Worm (Caenorhabditis elegans) whole organism, L4 larva: ENCODE data around the gene K12G11.6.

Experiments
- daf-8 ChIP-seq: fragments of 200-800 bp; sonication (Bioruptor generic); IDR thresholded peaks from 2 replicates; pipeline ENCODE4 v1.3.6; 2022; ENCODE audit warnings: missing genetic modification characterization, missing compliant biosample characterization
- dpl-1 ChIP-seq: fragments of 150-350 bp; optimal IDR thresholded peaks from 2 replicates; lab custom pipeline; 2014; ENCODE audit warnings: missing biosample characterization, missing genetic modification reagents, missing genetic modification characterization
- egl-27 ChIP-seq: sonication (generic microtip); optimal IDR thresholded peaks from 3 replicates; lab custom pipeline; 2017; ENCODE audit warnings: missing biosample characterization, missing genetic modification reagents, missing genetic modification characterization
- hlh-11 ChIP-seq: fragments of 200-800 bp; sonication (Bioruptor generic); optimal IDR thresholded peaks from 2 replicates; lab custom pipeline; 2018; ENCODE audit warnings: mild to moderate bottlenecking, missing genetic modification characterization, missing compliant biosample characterization
- jun-1 ChIP-seq: fragments of 150-350 bp; optimal IDR thresholded peaks from 2 replicates; lab custom pipeline; 2014; ENCODE audit warnings: missing biosample characterization, missing genetic modification reagents, missing genetic modification characterization
- madf-5 ChIP-seq, 2 experiments: fragments of 200-800 bp; sonication (Bioruptor generic); IDR thresholded peaks; 2 replicates each; pipeline ENCODE4 v1.3.6; 2022; ENCODE audit warnings: missing compliant biosample characterization in 2 of 2, missing genetic modification characterization in 2 of 2
- mdl-1 ChIP-seq, 2 experiments: fragments of 150-350 bp in 1 of 2; sonication (generic microtip) in 1 of 2; optimal IDR thresholded peaks; 2 replicates each; lab custom pipeline; 2014 to 2017; ENCODE audit warnings: missing biosample characterization in 2 of 2, missing genetic modification characterization in 2 of 2
- nhr-76 ChIP-seq: fragments of 150-350 bp; optimal IDR thresholded peaks from 2 replicates; lab custom pipeline; 2014; ENCODE audit warnings: missing biosample characterization, missing genetic modification characterization
- nhr-77 ChIP-seq: fragments of 150-350 bp; optimal IDR thresholded peaks from 2 replicates; lab custom pipeline; 2014; ENCODE audit warnings: missing biosample characterization, missing genetic modification characterization
- unc-62 ChIP-seq, 3 experiments: fragments of 150-350 bp in 1 of 3; sonication (generic microtip); optimal IDR thresholded peaks in 2 of 3; peaks in 1 of 3; 1 replicate in 1 of 3; 2 replicates in 2 of 3; lab custom pipeline; 2014 to 2017; ENCODE audit warnings: missing biosample characterization in 3 of 3, missing genetic modification characterization in 3 of 3, missing genetic modification reagents in 3 of 3, missing genotype in 1 of 3
- vab-7 ChIP-seq: fragments of 200-800 bp; sonication (Bioruptor generic); IDR thresholded peaks from 2 replicates; pipeline ENCODE4 v1.3.6; 2022; ENCODE audit warnings: missing genetic modification reagents, missing genetic modification characterization, missing compliant biosample characterization
- zip-2 ChIP-seq: fragments of 150-350 bp; optimal IDR thresholded peaks from 2 replicates; lab custom pipeline; 2014; ENCODE audit warnings: missing biosample characterization, missing genetic modification characterization
- ztf-11 ChIP-seq: fragments of 150-350 bp; optimal IDR thresholded peaks from 2 replicates; lab custom pipeline; 2014; ENCODE audit warnings: missing biosample characterization, missing genetic modification characterization

DNA sequence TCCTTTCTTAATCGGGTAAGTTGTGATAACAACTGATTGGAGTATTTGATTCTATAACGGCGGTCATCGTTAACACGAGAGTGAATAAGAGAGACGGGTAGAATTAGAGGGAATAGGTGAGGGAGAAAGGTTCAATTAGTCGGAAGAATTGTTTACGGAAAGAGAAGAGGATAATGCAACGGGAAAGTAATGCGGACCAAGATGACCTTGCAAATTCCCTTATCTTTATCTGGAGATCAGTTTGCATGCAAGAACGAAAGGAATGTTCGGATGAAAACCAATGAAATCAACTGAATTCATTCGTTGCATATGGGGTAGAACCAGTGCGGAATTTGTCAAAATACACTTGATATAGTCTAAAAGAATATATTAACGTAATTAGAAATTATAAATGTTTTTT lies 8.0 kb downstream of the K12G11.6 start:
- TF ChIP-seq zip-2: no peak
- no peak for TF ChIP-seq nhr-77 (tag; lab: Kevin White, UChicago)
- no peak for TF ChIP-seq egl-27 (tag; lab: Kevin White, UChicago)
- no peak for TF ChIP-seq vab-7 (GFP tag; lab: Robert Waterston, UW)
- TF ChIP-seq dpl-1 (GFP tag; lab: Kevin White, UChicago): no peak
- no peak for TF ChIP-seq nhr-76
- TF ChIP-seq hlh-11 (tag; lab: Kevin White, UChicago): no peak
- no peak for TF ChIP-seq madf-5 (GFP tag; IDR thresholded peaks at IDR 0.05; lab: Robert Waterston, UW)
- no peak for TF ChIP-seq daf-8 (GFP tag; lab: Robert Waterston, UW)
- TF ChIP-seq unc-62 (GFP tag; optimal IDR thresholded peaks at IDR 0.05 in 1 of 2; lab: Kevin White, UChicago): peak in 1 of 2 experiments; percentile 81
- no peak for TF ChIP-seq unc-62 (tag; optimal IDR thresholded peaks at IDR 0.05; lab: Kevin White, UChicago)
- TF ChIP-seq ztf-11 (tag; lab: Kevin White, UChicago): no peak
- TF ChIP-seq jun-1: no peak
- TF ChIP-seq mdl-1 (tag; optimal IDR thresholded peaks at IDR 0.05; lab: Kevin White, UChicago): no peak
